Fruit fly (Drosophila melanogaster): ENCODE measurements around the gene CG14441.
A peak's percentile ranks its signal among the peaks of the same experiment; 100 is the strongest.

CG14441 gene

DNA sequence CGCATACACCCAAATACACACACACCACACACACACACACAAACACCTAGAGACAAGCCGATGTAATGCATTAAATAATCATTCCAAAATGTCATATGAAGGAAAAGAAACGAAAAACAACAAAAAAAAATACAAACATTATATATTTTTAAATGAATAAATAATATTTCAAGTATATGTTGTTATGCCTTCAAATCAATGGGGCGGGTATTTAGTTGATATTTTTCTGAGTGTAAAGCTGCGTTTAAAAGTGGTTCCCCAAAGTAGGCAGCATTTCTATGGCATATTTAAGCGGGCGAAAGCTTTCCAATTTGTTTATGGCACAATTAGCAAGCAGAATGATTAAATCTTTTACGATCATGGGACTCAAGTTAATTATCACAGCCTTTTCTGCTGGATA lies 20.0 kb downstream of the CG14441 start (continued):
- TF ChIP-seq cg (GFP tag; optimal IDR thresholded peaks at IDR 0.05) (peak; percentile 25), CG10979 (tag; optimal IDR thresholded peaks at IDR 0.05) (peak; percentile 5), CG14441 (GFP tag; IDR thresholded peaks at IDR 0.05) (peak; percentile 48; the same call in 1 of the 2 replicates), CG17385 (GFP tag; optimal IDR thresholded peaks at IDR 0.05) (no peak), BEAF-32 (GFP tag; optimal IDR thresholded peaks at IDR 0.05) (no peak), lmd (GFP tag; IDR thresholded peaks at IDR 0.05) (0 out of 2 replicates have a peak, but pooled peaks have one; percentile 12), cad (GFP tag; optimal IDR thresholded peaks at IDR 0.05) (no peak), MBD-R2 (GFP tag; IDR thresholded peaks at IDR 0.05) (no peak), CG17359 (tag; optimal IDR thresholded peaks at IDR 0.05) (peak; percentile 47), Abd-B (GFP tag; optimal IDR thresholded peaks at IDR 0.05) (peak; percentile 12), tap (tag; optimal IDR thresholded peaks at IDR 0.05) (no peak), row (GFP tag; IDR thresholded peaks at IDR 0.05) (peak; percentile 28; the same call in 1 of the 3 replicates), phol (tag; optimal IDR thresholded peaks at IDR 0.05) (peak; percentile 31), zf30C (GFP tag; optimal IDR thresholded peaks at IDR 0.05) (peak; percentile 55), CG2678 (tag; optimal IDR thresholded peaks at IDR 0.05) (peak; percentile 40), pan (optimal IDR thresholded peaks at IDR 0.05) (no peak), pan (GFP tag; optimal IDR thresholded peaks at IDR 0.05 in 1 of 2, IDR thresholded peaks at IDR 0.05 in 1 of 2) (peak in 1 of 2 experiments; percentile 33), gsb-n (tag; optimal IDR thresholded peaks at IDR 0.05) (no peak), ATbp (GFP tag; optimal IDR thresholded peaks at IDR 0.05) (peak; percentile 3), twi (tag; optimal IDR thresholded peaks at IDR 0.05) (no peak), Dref (GFP tag; IDR thresholded peaks at IDR 0.05) (no peak), CG11696 (GFP tag; IDR thresholded peaks at IDR 0.05) (no peak)

dm6 chrX:6719968-6720367 lies 20.7 kb downstream of the CG14441 start:
- no peak for TF ChIP-seq sd (tag; optimal IDR thresholded peaks at IDR 0.05)
- TF ChIP-seq PHDP (tag; optimal IDR thresholded peaks at IDR 0.05): peak; percentile 5
- no peak for TF ChIP-seq CHES-1-like (GFP tag; optimal IDR thresholded peaks at IDR 0.05)
- TF ChIP-seq CG16863 (GFP tag; optimal IDR thresholded peaks at IDR 0.05): no peak
- peak; percentile 46 for TF ChIP-seq CG11247 (GFP tag; IDR thresholded peaks at IDR 0.05)
- TF ChIP-seq CG2129 (GFP tag; IDR thresholded peaks at IDR 0.05; ENCODE audit: partially characterized antibody): no peak
- peak; percentile 2 for TF ChIP-seq MTF-1 (GFP tag; optimal IDR thresholded peaks at IDR 0.05; ENCODE audit: borderline replicate concordance)
- peak; percentile 28; the same call in 1 of the 2 replicates for TF ChIP-seq sob (GFP tag; IDR thresholded peaks at IDR 0.05)
- TF ChIP-seq Blimp-1 (GFP tag; optimal IDR thresholded peaks at IDR 0.05): peak; percentile 25
- TF ChIP-seq ara (GFP tag; IDR thresholded peaks at IDR 0.05): 0 out of 2 replicates have a peak, but pooled peaks have one; percentile 41
- peak; percentile 1 for TF ChIP-seq CG2712 (tag; optimal IDR thresholded peaks at IDR 0.05)
- no peak for TF ChIP-seq org-1 (GFP tag; optimal IDR thresholded peaks at IDR 0.05)
- TF ChIP-seq CG2678 (tag; optimal IDR thresholded peaks at IDR 0.05): peak; percentile 45
- peak; percentile 24; the same call in 1 of the 2 replicates for TF ChIP-seq al (GFP tag; IDR thresholded peaks at IDR 0.05)
- peak; percentile 34 for TF ChIP-seq Hmr (GFP tag; optimal IDR thresholded peaks at IDR 0.05)
- TF ChIP-seq CG1024 (GFP tag; IDR thresholded peaks at IDR 0.05): 0 out of 2 replicates have a peak, but pooled peaks have one; percentile 11
- TF ChIP-seq CG17186 (GFP tag; optimal IDR thresholded peaks at IDR 0.05): no peak
- no peak for TF ChIP-seq eyg (GFP tag; optimal IDR thresholded peaks at IDR 0.05)
- no peak for TF ChIP-seq slp2 (GFP tag; optimal IDR thresholded peaks at IDR 0.05)
- TF ChIP-seq Meics (GFP tag; optimal IDR thresholded peaks at IDR 0.05): peak; percentile 26
- TF ChIP-seq Sox102F (GFP tag; optimal IDR thresholded peaks at IDR 0.05): no peak
- TF ChIP-seq dmrt99B (tag; optimal IDR thresholded peaks at IDR 0.05): peak; percentile 11
- TF ChIP-seq gce (GFP tag; IDR thresholded peaks at IDR 0.05): peak; percentile 61; the same call in 1 of the 3 replicates
- TF ChIP-seq nau (GFP tag; optimal IDR thresholded peaks at IDR 0.05): no peak
- TF ChIP-seq CG3726 (GFP tag; IDR thresholded peaks at IDR 0.05): no peak
- peak; percentile 4 for TF ChIP-seq Bdp1 (GFP tag; optimal IDR thresholded peaks at IDR 0.05)
- TF ChIP-seq Fer3 (tag; optimal IDR thresholded peaks at IDR 0.05): peak; percentile 32
- no peak for TF ChIP-seq CG2889 (GFP tag; IDR thresholded peaks at IDR 0.05)
- no peak for TF ChIP-seq Hmx (GFP tag; optimal IDR thresholded peaks at IDR 0.05)
- TF ChIP-seq lbe (GFP tag; optimal IDR thresholded peaks at IDR 0.05): no peak

Data from whole organism, embryonic.